Worm (Caenorhabditis elegans): ENCODE results near the gene F42D1.4.

Gene F42D1.4

DNA sequence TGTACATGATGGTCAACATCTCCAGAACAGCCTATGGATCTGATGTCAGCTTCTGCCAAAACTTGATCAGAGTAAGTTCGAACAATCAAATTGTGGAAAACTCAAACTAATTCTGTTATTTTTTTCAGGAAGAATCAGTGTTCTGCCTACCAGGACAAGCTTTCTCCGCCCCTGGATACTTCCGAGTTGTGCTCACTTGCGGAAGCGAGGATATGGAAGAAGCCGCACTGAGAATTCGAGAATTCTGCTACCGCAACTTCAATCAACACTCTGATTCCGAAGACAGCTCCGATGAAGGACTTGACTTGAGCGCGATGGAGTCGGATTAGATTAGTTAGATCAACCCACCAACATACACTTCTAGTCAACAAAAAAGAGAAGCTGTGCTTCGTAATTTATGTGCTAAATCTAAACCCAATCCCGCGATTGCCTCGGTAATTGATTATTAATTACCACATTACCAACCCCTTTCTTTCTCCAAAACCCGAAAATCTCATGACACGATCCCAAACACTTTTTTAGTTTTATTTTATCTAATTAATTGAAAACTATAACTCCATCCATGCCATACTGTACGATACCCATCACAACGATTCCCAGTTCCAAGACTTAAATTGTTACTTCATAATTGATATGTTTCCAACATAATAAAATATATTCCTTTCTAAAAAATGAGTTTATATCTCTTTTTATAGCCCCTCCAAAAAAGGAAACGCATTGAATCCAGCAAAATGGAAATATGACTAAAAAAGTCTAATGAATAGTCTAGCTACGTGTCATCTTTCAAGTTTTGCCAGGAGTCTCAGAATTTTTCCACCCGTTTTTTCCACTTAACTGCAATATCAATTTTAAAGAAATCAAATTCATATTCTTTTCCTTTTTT is 14.5 kb upstream of the F42D1.4 start:
- TF ChIP-seq ceh-18 (tag; optimal IDR thresholded peaks at IDR 0.05) = no peak
- no peak for TF ChIP-seq sdc-2 (tag; optimal IDR thresholded peaks at IDR 0.05)
- no peak for TF ChIP-seq ceh-31 (tag; optimal IDR thresholded peaks at IDR 0.05)
- TF ChIP-seq F13H6.1 (tag; optimal IDR thresholded peaks at IDR 0.05) = no peak
- no peak for TF ChIP-seq fkh-10 (GFP tag; optimal IDR thresholded peaks at IDR 0.05)
- TF ChIP-seq nfya-1 (tag; optimal IDR thresholded peaks at IDR 0.05) = no peak
- no peak for TF ChIP-seq hlh-6 (tag; optimal IDR thresholded peaks at IDR 0.05)
- no peak for TF ChIP-seq ets-4 (tag; optimal IDR thresholded peaks at IDR 0.05)
- TF ChIP-seq K02D7.2 (tag; optimal IDR thresholded peaks at IDR 0.05) = no peak
- TF ChIP-seq pros-1 (tag; optimal IDR thresholded peaks at IDR 0.05) = no peak
- no peak for TF ChIP-seq ceh-48 (tag; optimal IDR thresholded peaks at IDR 0.05)
- no peak for TF ChIP-seq syd-9 (tag; optimal IDR thresholded peaks at IDR 0.05)
- no peak for TF ChIP-seq zip-5 (tag; optimal IDR thresholded peaks at IDR 0.05)
- no peak for TF ChIP-seq K09A11.1 (tag; optimal IDR thresholded peaks at IDR 0.05; ENCODE audit: insufficient read depth)

DNA sequence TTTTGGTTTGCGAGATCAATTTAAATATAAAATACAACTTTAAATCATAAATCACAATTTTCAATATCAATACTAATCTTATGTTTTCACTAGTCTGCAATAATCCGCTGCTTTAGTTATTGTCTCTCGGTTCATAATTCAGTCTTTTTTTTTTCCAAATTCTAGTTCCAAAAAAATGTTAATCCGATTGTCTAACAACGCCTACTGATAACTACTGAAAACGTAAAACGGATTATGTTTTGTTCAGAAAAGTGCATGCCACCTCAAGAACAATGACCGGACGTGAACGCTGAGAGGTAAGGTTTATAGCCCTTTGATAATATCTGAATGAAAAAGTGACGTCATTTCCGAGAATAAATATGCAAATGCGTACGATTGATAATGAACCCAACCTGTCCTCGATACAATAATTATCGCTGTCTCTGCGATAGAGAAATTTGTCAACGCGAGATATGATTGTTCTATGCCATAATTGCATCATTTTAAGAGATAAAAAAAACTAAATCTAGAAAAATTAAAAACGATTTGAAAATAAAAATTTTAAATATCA is 13.8 kb upstream of the F42D1.4 start, which contains the start of gene sprr-2:
sprr-2 (plus strand) TSS at position 248 of the 550 bp plus-strand sequence.
- no peak for TF ChIP-seq nhr-11 (tag; optimal IDR thresholded peaks at IDR 0.05)
- peak; percentile 96 for TF ChIP-seq elt-2 (tag; optimal IDR thresholded peaks at IDR 0.05)

DNA sequence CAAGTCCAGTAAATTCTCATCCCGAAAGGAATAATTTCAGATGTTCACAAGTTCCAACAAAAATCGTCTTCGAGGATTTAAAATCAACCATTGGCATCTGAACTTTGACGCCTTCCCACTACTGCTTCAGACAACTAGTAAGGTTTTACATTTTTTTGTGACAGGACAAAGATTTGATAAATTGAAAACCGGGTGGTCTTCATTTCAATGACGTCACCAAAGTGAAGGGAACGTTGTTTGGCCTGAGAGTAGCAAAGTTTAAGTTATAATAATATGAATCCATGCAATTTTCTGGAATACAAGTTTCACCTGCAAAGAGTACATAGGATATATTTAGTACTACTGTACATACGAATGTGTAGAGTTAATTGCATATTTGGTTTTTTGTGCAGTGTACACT is 12.9 kb upstream of the F42D1.4 start:
- TF ChIP-seq elt-4 (tag; optimal IDR thresholded peaks at IDR 0.05) (no peak), pax-1 (tag; optimal IDR thresholded peaks at IDR 0.05) (no peak), odd-2 (tag; optimal IDR thresholded peaks at IDR 0.05) (no peak), fkh-6 (tag; optimal IDR thresholded peaks at IDR 0.05) (no peak), tbx-2 (tag; optimal IDR thresholded peaks at IDR 0.05) (no peak), sox-2 (GFP tag; IDR thresholded peaks at IDR 0.05) (no peak), rnt-1 (tag; optimal IDR thresholded peaks at IDR 0.05) (no peak)

DNA sequence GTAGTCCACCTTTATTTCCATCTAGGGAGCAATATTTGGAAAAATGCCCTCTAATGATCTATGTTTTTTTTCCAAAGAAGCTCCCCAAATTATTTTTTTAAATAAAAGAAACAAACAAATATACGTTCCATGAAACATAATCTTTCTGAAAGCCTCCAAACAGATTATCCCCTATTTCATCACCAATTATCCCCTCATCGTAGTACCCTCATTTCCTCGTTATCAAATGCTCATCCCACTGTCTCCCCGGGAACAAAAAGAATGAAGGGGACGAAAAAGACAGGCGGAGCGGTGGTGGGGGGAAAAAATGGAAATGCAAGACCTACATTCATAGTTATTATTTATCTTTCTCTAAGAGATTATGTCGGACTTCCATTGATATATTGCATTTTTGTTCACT is 9.6 kb upstream of the F42D1.4 start:
- no peak for TF ChIP-seq nhr-11 (tag; optimal IDR thresholded peaks at IDR 0.05)
- no peak for TF ChIP-seq hlh-13 (GFP tag; optimal IDR thresholded peaks at IDR 0.05)
- no peak for TF ChIP-seq hlh-15 (tag; optimal IDR thresholded peaks at IDR 0.05)
- TF ChIP-seq madf-2 (tag; optimal IDR thresholded peaks at IDR 0.05) = no peak
- no peak for TF ChIP-seq unc-55 (GFP tag; optimal IDR thresholded peaks at IDR 0.05)
- no peak for TF ChIP-seq unc-86 (tag; optimal IDR thresholded peaks at IDR 0.05)
- TF ChIP-seq pat-9 (tag; optimal IDR thresholded peaks at IDR 0.05) = no peak
- no peak for TF ChIP-seq nfya-1 (tag; optimal IDR thresholded peaks at IDR 0.05)
- no peak for TF ChIP-seq pax-1 (tag; optimal IDR thresholded peaks at IDR 0.05)
- TF ChIP-seq ceh-18 (tag; optimal IDR thresholded peaks at IDR 0.05) = no peak
- TF ChIP-seq ref-2 (tag; optimal IDR thresholded peaks at IDR 0.05) = no peak
- no peak for TF ChIP-seq sdc-2 (tag; optimal IDR thresholded peaks at IDR 0.05)
- TF ChIP-seq ceh-24 (tag; optimal IDR thresholded peaks at IDR 0.05) = no peak
- TF ChIP-seq pha-2 (tag; optimal IDR thresholded peaks at IDR 0.05) = no peak
- no peak for TF ChIP-seq dmd-4 (tag; optimal IDR thresholded peaks at IDR 0.05; ENCODE audit: borderline replicate concordance)
- TF ChIP-seq rnt-1 (tag; optimal IDR thresholded peaks at IDR 0.05) = no peak

DNA sequence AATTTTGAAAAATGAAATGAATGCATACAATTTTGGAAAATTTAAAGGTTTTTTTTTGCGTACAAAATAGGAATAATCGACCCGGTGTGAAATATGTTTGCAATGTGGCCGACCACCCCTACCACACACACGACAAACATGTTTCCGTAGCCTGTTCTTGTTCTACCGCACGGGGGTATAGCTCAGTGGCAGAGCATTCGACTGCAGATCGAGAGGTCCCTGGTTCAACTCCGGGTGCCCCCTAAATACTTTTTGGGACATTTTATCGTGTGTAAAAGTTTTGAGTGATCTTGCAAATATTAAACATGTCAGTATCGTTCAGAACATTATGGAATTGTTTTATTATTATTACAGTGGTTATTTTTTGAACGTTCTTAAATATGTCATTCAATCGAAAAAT is 2.3 kb upstream of the F42D1.4 start:
- TF ChIP-seq fkh-6 (tag; optimal IDR thresholded peaks at IDR 0.05) (peak; percentile 62), hlh-15 (tag; optimal IDR thresholded peaks at IDR 0.05) (peak; percentile 26), lim-6 (tag; optimal IDR thresholded peaks at IDR 0.05) (no peak), nhr-11 (tag; optimal IDR thresholded peaks at IDR 0.05) (no peak), elt-2 (tag; optimal IDR thresholded peaks at IDR 0.05) (peak; percentile 85), nhr-232 (tag; optimal IDR thresholded peaks at IDR 0.05) (peak; percentile 78), mec-3 (tag; optimal IDR thresholded peaks at IDR 0.05; ENCODE audit: borderline replicate concordance) (no peak), pha-4 (tag; optimal IDR thresholded peaks at IDR 0.05) (no peak), ceh-30 (tag; optimal IDR thresholded peaks at IDR 0.05) (no peak), hlh-30 (tag; optimal IDR thresholded peaks at IDR 0.05; ENCODE audit: insufficient read depth) (no peak), lin-11 (tag; optimal IDR thresholded peaks at IDR 0.05) (peak; percentile 61), ets-4 (tag; optimal IDR thresholded peaks at IDR 0.05) (no peak), unc-86 (tag; optimal IDR thresholded peaks at IDR 0.05) (peak; percentile 65), Y22D7AL.16 (tag; optimal IDR thresholded peaks at IDR 0.05) (peak; percentile 74), ceh-24 (tag; optimal IDR thresholded peaks at IDR 0.05) (peak; percentile 39), gmeb-2 (tag; optimal IDR thresholded peaks at IDR 0.05) (peak; percentile 73), pros-1 (tag; optimal IDR thresholded peaks at IDR 0.05) (no peak), T23F11.4 (GFP tag; optimal IDR thresholded peaks at IDR 0.05) (peak; percentile 75), ama-1 (optimal IDR thresholded peaks at IDR 0.05) (no peak)
